Worm (Caenorhabditis elegans) whole organism, L4 larva: ENCODE measurements around the gene ZK1058.9.

Experiments
- D1046.2 ChIP-seq: fragments of 200-800 bp; sonication (Bioruptor generic); IDR thresholded peaks from 2 replicates; pipeline ENCODE4 v1.3.6; 2022; ENCODE audit warnings: missing genetic modification characterization, missing compliant biosample characterization
- F26F4.8 ChIP-seq: fragments of 200-800 bp; sonication (Bioruptor generic); conservative IDR thresholded peaks from 2 replicates; pipeline ENCODE4 v1.3.6; 2022; ENCODE audit warnings: missing genetic modification characterization, missing compliant biosample characterization
- F37D6.2 ChIP-seq: sonication (generic microtip); optimal IDR thresholded peaks from 2 replicates; lab custom pipeline; 2016; ENCODE audit warnings: mild to moderate bottlenecking, missing genetic modification characterization, missing compliant biosample characterization
- F44E2.7 ChIP-seq: fragments of 200-800 bp; sonication (Bioruptor generic); IDR thresholded peaks from 2 replicates; pipeline ENCODE4 v2.1.2; 2022; ENCODE audit warnings: missing genetic modification characterization, missing compliant biosample characterization
- R02D3.7 ChIP-seq: fragments of 150-350 bp; sonication (generic microtip); optimal IDR thresholded peaks from 3 replicates; lab custom pipeline; 2014; ENCODE audit warnings: missing biosample characterization, missing genetic modification characterization
- T26A8.4 ChIP-seq: fragments of 200-800 bp; sonication (Bioruptor generic); IDR thresholded peaks from 2 replicates; pipeline ENCODE4 v1.3.6; 2022; ENCODE audit warnings: missing genetic modification characterization, missing compliant biosample characterization
- Y105C5A.15 ChIP-seq: fragments of 200-800 bp; sonication (Bioruptor generic); IDR thresholded peaks from 2 replicates; pipeline ENCODE4 v1.3.6; 2022; ENCODE audit warnings: missing genetic modification characterization, missing compliant biosample characterization
- Y75B8A.6 ChIP-seq: fragments of 200-800 bp; sonication (Bioruptor generic); IDR thresholded peaks from 2 replicates; pipeline ENCODE4 v1.3.6; 2022; ENCODE audit warnings: missing genetic modification reagents, missing genetic modification characterization, missing compliant biosample characterization
- ZK337.2 ChIP-seq: fragments of 200-800 bp; sonication (Bioruptor generic); IDR thresholded peaks from 2 replicates; pipeline ENCODE4 v1.3.6; 2022; ENCODE audit warnings: missing genetic modification reagents, missing genetic modification characterization, missing compliant biosample characterization
- aha-1 ChIP-seq: fragments of 150-350 bp; peaks from one replicate; lab custom pipeline; 2014; ENCODE audit warnings: missing biosample characterization, missing genetic modification characterization
- ama-1 ChIP-seq: fragments of 150-350 bp; optimal IDR thresholded peaks from 2 replicates; lab custom pipeline; 2014; ENCODE audit warnings: inconsistent platforms, mixed read lengths
- arid-1 ChIP-seq: fragments of 200-800 bp; sonication (Bioruptor generic); conservative IDR thresholded peaks from 2 replicates; pipeline ENCODE4 v1.3.6; 2022; ENCODE audit warnings: missing genetic modification reagents, missing genetic modification characterization, missing compliant biosample characterization
- attf-4 ChIP-seq: sonication (generic microtip); optimal IDR thresholded peaks from 3 replicates; lab custom pipeline; 2017; ENCODE audit warnings: missing biosample characterization, missing genetic modification characterization
- ceh-28 ChIP-seq: fragments of 150-350 bp; optimal IDR thresholded peaks from 2 replicates; lab custom pipeline; 2014; ENCODE audit warnings: missing biosample characterization, missing genetic modification reagents, missing genetic modification characterization
- ceh-44 ChIP-seq: fragments of 200-800 bp; sonication (Bioruptor generic); IDR thresholded peaks from 2 replicates; pipeline ENCODE4 v1.3.6; 2022; ENCODE audit warnings: missing genetic modification reagents, missing genetic modification characterization, missing compliant biosample characterization
- ceh-62 ChIP-seq: sonication (generic microtip); optimal IDR thresholded peaks from 2 replicates; lab custom pipeline; 2017; ENCODE audit warnings: missing biosample characterization, missing genetic modification characterization
- ceh-82 ChIP-seq: sonication (generic microtip); optimal IDR thresholded peaks from 2 replicates; lab custom pipeline; 2017; ENCODE audit warnings: missing biosample characterization, missing genetic modification characterization
- cey-2 ChIP-seq: sonication (generic microtip); optimal IDR thresholded peaks from 3 replicates; lab custom pipeline; 2017; ENCODE audit warnings: missing genetic modification characterization, mild to moderate bottlenecking, missing compliant biosample characterization, antibody characterized with exemption, borderline replicate concordance; ENCODE audit not compliant: insufficient read depth
- ctbp-1 ChIP-seq: fragments of 200-800 bp; sonication (Bioruptor generic); IDR thresholded peaks from 2 replicates; pipeline ENCODE4 v1.3.6; 2022; ENCODE audit warnings: missing genetic modification reagents, missing genetic modification characterization, missing compliant biosample characterization
- daf-12 ChIP-seq: fragments of 150-350 bp; optimal IDR thresholded peaks from 2 replicates; lab custom pipeline; 2014; ENCODE audit warnings: missing biosample characterization, missing genetic modification reagents, missing genetic modification characterization
- daf-8 ChIP-seq: fragments of 200-800 bp; sonication (Bioruptor generic); IDR thresholded peaks from 2 replicates; pipeline ENCODE4 v1.3.6; 2022; ENCODE audit warnings: missing genetic modification characterization, missing compliant biosample characterization
- dve-1 ChIP-seq: sonication (generic microtip); optimal IDR thresholded peaks from 2 replicates; lab custom pipeline; 2017; ENCODE audit warnings: antibody characterized with exemption, mild to moderate bottlenecking, missing genetic modification characterization, missing compliant biosample characterization; ENCODE audit not compliant: insufficient read depth
- egl-27 ChIP-seq: sonication (generic microtip); optimal IDR thresholded peaks from 3 replicates; lab custom pipeline; 2017; ENCODE audit warnings: missing biosample characterization, missing genetic modification reagents, missing genetic modification characterization
- fkh-10 ChIP-seq: fragments of 150-350 bp; optimal IDR thresholded peaks from 2 replicates; lab custom pipeline; 2014; ENCODE audit warnings: missing biosample characterization, missing genetic modification reagents, missing genetic modification characterization
- fos-1 ChIP-seq: fragments of 150-350 bp; optimal IDR thresholded peaks from 2 replicates; lab custom pipeline; 2014; ENCODE audit warnings: missing biosample characterization, missing genetic modification characterization
- hif-1 ChIP-seq, 2 experiments: sonication (generic microtip); optimal IDR thresholded peaks; 2 replicates each; lab custom pipeline; 2016 to 2017; ENCODE audit warnings: missing compliant biosample characterization in 2 of 2, missing genetic modification characterization in 2 of 2, missing genetic modification reagents in 2 of 2, missing genotype in 2 of 2, mild to moderate bottlenecking in 1 of 2
- hlh-11 ChIP-seq: fragments of 200-800 bp; sonication (Bioruptor generic); optimal IDR thresholded peaks from 2 replicates; lab custom pipeline; 2018; ENCODE audit warnings: mild to moderate bottlenecking, missing genetic modification characterization, missing compliant biosample characterization
- lim-7 ChIP-seq: fragments of 200-800 bp; sonication (Bioruptor generic); IDR thresholded peaks from 2 replicates; pipeline ENCODE4 v1.3.6; 2022; ENCODE audit warnings: missing genetic modification characterization, missing compliant biosample characterization
- lin-1 ChIP-seq: fragments of 200-800 bp; sonication (Bioruptor generic); IDR thresholded peaks from 2 replicates; pipeline ENCODE4 v1.3.6; 2022; ENCODE audit warnings: missing genetic modification reagents, missing genetic modification characterization, missing compliant biosample characterization
- lin-15B ChIP-seq: fragments of 150-350 bp; sonication (generic microtip); optimal IDR thresholded peaks from 3 replicates; lab custom pipeline; 2014; ENCODE audit warnings: missing biosample characterization, missing genetic modification characterization
- lin-38 ChIP-seq: fragments of 200-800 bp; sonication (Bioruptor generic); IDR thresholded peaks from 2 replicates; pipeline ENCODE4 v1.3.6; 2022; ENCODE audit warnings: missing genetic modification reagents, missing genetic modification characterization, missing compliant biosample characterization
- lsy-2 ChIP-seq, 2 experiments: fragments of 150-350 bp in 1 of 2; sonication (generic microtip) in 1 of 2; optimal IDR thresholded peaks; 2 replicates each; lab custom pipeline; 2014 to 2017; ENCODE audit warnings: missing biosample characterization in 2 of 2, missing genetic modification characterization in 2 of 2
- madf-5 ChIP-seq, 2 experiments: fragments of 200-800 bp; sonication (Bioruptor generic); IDR thresholded peaks; 2 replicates each; pipeline ENCODE4 v1.3.6; 2022; ENCODE audit warnings: missing compliant biosample characterization in 2 of 2, missing genetic modification characterization in 2 of 2
- mdl-1 ChIP-seq, 2 experiments: fragments of 150-350 bp in 1 of 2; sonication (generic microtip) in 1 of 2; optimal IDR thresholded peaks; 2 replicates each; lab custom pipeline; 2014 to 2017; ENCODE audit warnings: missing biosample characterization in 2 of 2, missing genetic modification characterization in 2 of 2
- mes-2 ChIP-seq: sonication (generic microtip); optimal IDR thresholded peaks from 2 replicates; lab custom pipeline; 2016; ENCODE audit warnings: missing genotype, mild to moderate bottlenecking, missing genetic modification characterization, missing compliant biosample characterization; ENCODE audit not compliant: poor library complexity, severe bottlenecking
- nhr-10 ChIP-seq: fragments of 150-350 bp; optimal IDR thresholded peaks from 2 replicates; lab custom pipeline; 2014; ENCODE audit warnings: missing biosample characterization, missing genetic modification characterization
- nhr-11 ChIP-seq: fragments of 150-350 bp; optimal IDR thresholded peaks from 2 replicates; lab custom pipeline; 2014; ENCODE audit warnings: missing biosample characterization, missing genetic modification characterization
- nhr-237 ChIP-seq: sonication (generic microtip); optimal IDR thresholded peaks from 2 replicates; lab custom pipeline; 2017; ENCODE audit warnings: missing biosample characterization, missing genetic modification characterization
- nhr-25 ChIP-seq: sonication (generic microtip); optimal IDR thresholded peaks from 2 replicates; lab custom pipeline; 2017; ENCODE audit warnings: missing genetic modification characterization, mild to moderate bottlenecking, missing compliant biosample characterization, antibody characterized with exemption, moderate library complexity, borderline replicate concordance; ENCODE audit not compliant: insufficient read depth
- nhr-41 ChIP-seq: fragments of 200-800 bp; sonication (Bioruptor generic); IDR thresholded peaks from 2 replicates; pipeline ENCODE4 v1.3.6; 2022; ENCODE audit warnings: missing genetic modification reagents, missing genetic modification characterization, missing compliant biosample characterization
- nhr-42 ChIP-seq: fragments of 200-800 bp; sonication (Bioruptor generic); IDR thresholded peaks from 2 replicates; pipeline ENCODE4 v1.3.6; 2022; ENCODE audit warnings: missing genetic modification characterization, missing compliant biosample characterization
- pha-4 ChIP-seq, 2 experiments: fragments of 150-350 bp in 1 of 2; fragments of 200-800 bp in 1 of 2; sonication (Bioruptor generic) in 1 of 2; IDR thresholded peaks in 1 of 2; optimal IDR thresholded peaks in 1 of 2; 2 replicates each; pipeline versions ENCODE4 v1.3.6 to Lab custom; 2014 to 2022; ENCODE audit warnings: missing genetic modification characterization in 2 of 2, missing genetic modification reagents in 2 of 2, missing biosample characterization in 1 of 2, missing compliant biosample characterization in 1 of 2
- pqm-1 ChIP-seq: sonication (generic microtip); optimal IDR thresholded peaks from 2 replicates; lab custom pipeline; 2017; ENCODE audit warnings: missing biosample characterization, missing genetic modification characterization
- set-16 ChIP-seq: fragments of 200-800 bp; sonication (Bioruptor generic); IDR thresholded peaks from 2 replicates; pipeline ENCODE4 v1.3.6; 2022; ENCODE audit warnings: missing genetic modification reagents, missing genetic modification characterization, missing compliant biosample characterization
- spr-3 ChIP-seq: fragments of 200-800 bp; sonication (Bioruptor generic); optimal IDR thresholded peaks from 2 replicates; lab custom pipeline; 2018; ENCODE audit warnings: mild to moderate bottlenecking, missing genetic modification characterization, missing compliant biosample characterization
- tag-97 ChIP-seq: fragments of 200-800 bp; sonication (Bioruptor generic); IDR thresholded peaks from 2 replicates; pipeline ENCODE4 v1.3.6; 2022; ENCODE audit warnings: missing genetic modification characterization, missing compliant biosample characterization
- tra-1 ChIP-seq: fragments of 200-800 bp; sonication (Bioruptor generic); IDR thresholded peaks from 2 replicates; pipeline ENCODE4 v1.3.6; 2022; ENCODE audit warnings: missing genetic modification reagents, missing genetic modification characterization, missing compliant biosample characterization
- unc-130 ChIP-seq: sonication (generic microtip); optimal IDR thresholded peaks from 2 replicates; lab custom pipeline; 2016; ENCODE audit warnings: missing genetic modification reagents, missing genetic modification characterization, missing compliant biosample characterization
- unc-62 ChIP-seq, 3 experiments: fragments of 150-350 bp in 1 of 3; sonication (generic microtip); optimal IDR thresholded peaks in 2 of 3; peaks in 1 of 3; 1 replicate in 1 of 3; 2 replicates in 2 of 3; lab custom pipeline; 2014 to 2017; ENCODE audit warnings: missing biosample characterization in 3 of 3, missing genetic modification characterization in 3 of 3, missing genetic modification reagents in 3 of 3, missing genotype in 1 of 3
- zag-1 ChIP-seq: fragments of 150-350 bp; optimal IDR thresholded peaks from 2 replicates; lab custom pipeline; 2014; ENCODE audit warnings: missing biosample characterization, missing genetic modification characterization
- ztf-11 ChIP-seq: fragments of 150-350 bp; optimal IDR thresholded peaks from 2 replicates; lab custom pipeline; 2014; ENCODE audit warnings: missing biosample characterization, missing genetic modification characterization

Gene ZK1058.9

DNA sequence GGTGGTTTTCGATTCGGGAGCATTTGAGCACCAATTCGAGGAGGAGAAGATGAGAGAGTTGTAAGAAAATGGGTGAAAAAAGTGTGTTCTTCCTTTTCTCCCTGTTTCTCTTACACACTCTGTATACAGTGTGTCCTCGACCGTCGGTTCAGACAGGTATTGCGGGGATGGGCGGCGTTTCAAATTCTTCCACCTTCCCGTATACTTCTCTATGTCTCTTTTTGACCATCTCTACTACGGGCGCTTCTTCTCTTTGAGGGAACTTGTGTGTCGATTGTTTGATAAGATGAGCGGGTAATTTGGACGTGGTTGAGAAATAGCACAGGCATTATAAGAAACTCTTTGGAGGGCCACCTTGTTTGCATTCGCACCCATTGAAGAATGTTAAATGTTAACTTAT, 38.4 kb downstream of the ZK1058.9 start:
- no peak for TF ChIP-seq nhr-237 (tag; lab: Kevin White, UChicago)
- TF ChIP-seq ceh-62 (tag; lab: Kevin White, UChicago): no peak
- no peak for TF ChIP-seq unc-130
- no peak for TF ChIP-seq F44E2.7 (GFP tag; lab: Robert Waterston, UW)
- no peak for TF ChIP-seq Y105C5A.15
- TF ChIP-seq zag-1: no peak
- TF ChIP-seq nhr-10 (tag; lab: Kevin White, UChicago): no peak
- no peak for TF ChIP-seq egl-27 (tag; lab: Kevin White, UChicago)
- no peak for TF ChIP-seq mdl-1 (tag; optimal IDR thresholded peaks at IDR 0.05; lab: Kevin White, UChicago)
- no peak for TF ChIP-seq unc-62 (GFP tag; optimal IDR thresholded peaks at IDR 0.05 in 1 of 2; lab: Kevin White, UChicago)
- no peak for TF ChIP-seq unc-62 (tag; optimal IDR thresholded peaks at IDR 0.05; lab: Kevin White, UChicago)
- TF ChIP-seq F26F4.8 (GFP tag; lab: Robert Waterston, UW): no peak
- TF ChIP-seq daf-8 (GFP tag; lab: Robert Waterston, UW): no peak
- TF ChIP-seq F37D6.2 (tag; lab: Kevin White, UChicago): no peak
- peak; percentile 2 for TF ChIP-seq aha-1 (tag; lab: Kevin White, UChicago)
- TF ChIP-seq lsy-2 (tag; optimal IDR thresholded peaks at IDR 0.05; lab: Kevin White, UChicago): peak in 1 of 2 experiments; percentile 37
- TF ChIP-seq fkh-10 (GFP tag; lab: Kevin White, UChicago): no peak
- TF ChIP-seq lin-15B: no peak
- no peak for TF ChIP-seq ZK337.2 (GFP tag; lab: Robert Waterston, UW)
- no peak for TF ChIP-seq T26A8.4 (GFP tag; lab: Robert Waterston, UW)
- no peak for TF ChIP-seq R02D3.7 (tag; lab: Kevin White, UChicago)
- no peak for TF ChIP-seq pha-4 (GFP tag; IDR thresholded peaks at IDR 0.05; lab: Robert Waterston, UW)
- peak; percentile 13 for TF ChIP-seq pha-4 (tag; optimal IDR thresholded peaks at IDR 0.05; lab: Kevin White, UChicago)
- no peak for TF ChIP-seq D1046.2 (GFP tag; lab: Robert Waterston, UW)
- TF ChIP-seq ceh-82 (tag; lab: Kevin White, UChicago): no peak
- TF ChIP-seq nhr-42 (GFP tag; lab: Robert Waterston, UW): no peak
- no peak for TF ChIP-seq nhr-11 (tag; lab: Kevin White, UChicago)
- no peak for TF ChIP-seq hif-1 (tag; optimal IDR thresholded peaks at IDR 0.05; lab: Kevin White, UChicago)
- TF ChIP-seq Y75B8A.6 (GFP tag; lab: Robert Waterston, UW): no peak
- peak; percentile 69 for TF ChIP-seq hlh-11 (tag; lab: Kevin White, UChicago)
- TF ChIP-seq lin-38 (GFP tag; lab: Robert Waterston, UW): no peak
- TF ChIP-seq cey-2: no peak
- peak; percentile 77 for TF ChIP-seq pqm-1
- no peak for TF ChIP-seq tag-97 (GFP tag; lab: Robert Waterston, UW)
- TF ChIP-seq tra-1 (GFP tag; lab: Robert Waterston, UW): no peak
- peak; percentile 62 for TF ChIP-seq dve-1 (tag; lab: Kevin White, UChicago)
- no peak for TF ChIP-seq ceh-28 (tag; lab: Kevin White, UChicago)
- no peak for TF ChIP-seq ztf-11 (tag; lab: Kevin White, UChicago)
- no peak for TF ChIP-seq madf-5 (GFP tag; IDR thresholded peaks at IDR 0.05; lab: Robert Waterston, UW)
- TF ChIP-seq lin-1 (GFP tag; lab: Robert Waterston, UW): no peak
- TF ChIP-seq attf-4 (tag; lab: Kevin White, UChicago): no peak
- TF ChIP-seq nhr-41 (GFP tag; lab: Robert Waterston, UW): no peak
- no peak for TF ChIP-seq daf-12
- TF ChIP-seq set-16 (GFP tag; lab: Robert Waterston, UW): no peak
- TF ChIP-seq ama-1 (lab: Kevin White, UChicago): no peak
- TF ChIP-seq lim-7 (GFP tag; lab: Robert Waterston, UW): no peak
- no peak for TF ChIP-seq arid-1 (GFP tag; lab: Robert Waterston, UW)
- no peak for TF ChIP-seq spr-3
- TF ChIP-seq fos-1 (tag; lab: Kevin White, UChicago): no peak
- no peak for TF ChIP-seq nhr-25 (tag; lab: Kevin White, UChicago)
- TF ChIP-seq mes-2: peak; percentile 28
- no peak for TF ChIP-seq ceh-44 (GFP tag; lab: Robert Waterston, UW)
- no peak for TF ChIP-seq ctbp-1 (GFP tag; lab: Robert Waterston, UW)
